Worm (Caenorhabditis elegans): ENCODE data around the gene B0281.4.

B0281.4 gene

DNA sequence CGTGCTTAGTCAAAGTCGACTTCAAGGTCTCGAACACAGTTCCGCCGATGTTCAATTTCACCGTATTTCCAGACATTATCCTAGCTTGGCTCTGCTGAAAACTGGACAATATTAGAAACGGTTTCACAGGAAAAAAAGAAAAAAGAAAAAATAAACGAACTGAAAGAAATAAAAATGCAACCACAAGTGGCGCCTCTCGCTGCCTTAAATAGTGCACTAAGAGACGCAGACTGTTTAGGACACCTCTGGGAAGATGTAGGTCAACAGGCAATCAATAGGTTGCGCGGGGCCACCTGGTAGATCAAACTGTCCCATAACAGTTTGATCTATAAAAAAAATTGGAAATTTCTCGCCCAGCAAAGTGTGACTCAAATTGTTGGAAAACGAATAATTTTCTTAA is at the start of gene B0281.4:
Gene B0281.4, minus strand, starts transcription at position 101 of the 400 bp plus-strand sequence.
- TF ChIP-seq C06A6.2 (GFP tag; conservative IDR thresholded peaks at IDR 0.05) (no peak), hrde-1 (tag; optimal IDR thresholded peaks at IDR 0.05; ENCODE audit: borderline replicate concordance) (no peak), K12H6.12 (tag; optimal IDR thresholded peaks at IDR 0.05) (no peak), pbrm-1 (GFP tag; IDR thresholded peaks at IDR 0.05) (no peak), let-526 (GFP tag; IDR thresholded peaks at IDR 0.05) (no peak)

- TF ChIP-seq hsf-1 (GFP tag; IDR thresholded peaks at IDR 0.05): peak; percentile 93
Measured at ce11 chrII:2348005-2348404, 49.4 kb upstream of the B0281.4 start.

DNA sequence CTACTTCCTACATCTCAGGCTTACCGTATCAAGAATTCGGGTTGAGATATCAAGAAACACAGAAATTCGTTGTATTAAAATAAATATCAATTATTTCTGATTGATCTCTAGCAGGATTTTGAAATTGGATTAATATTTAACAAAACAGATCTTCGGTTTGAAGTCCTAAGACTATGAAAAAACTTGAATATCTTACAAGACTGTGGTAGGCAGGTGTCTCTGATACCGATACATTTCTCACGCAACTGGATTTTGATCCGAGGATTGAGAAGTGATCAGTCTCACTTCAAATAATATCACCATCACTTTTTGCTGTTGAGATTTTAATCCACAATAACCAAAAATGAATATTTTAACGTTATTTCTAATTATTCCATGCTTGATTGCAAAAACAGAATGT is 48.0 kb upstream of the B0281.4 start, which contains the start of gene F43C11.4:
Gene F43C11.4, plus strand, starts transcription at position 301 of the 400 bp plus-strand sequence.
- TF ChIP-seq F37B4.10 (GFP tag; IDR thresholded peaks at IDR 0.05) (no peak), hmg-1.2 (GFP tag; IDR thresholded peaks at IDR 0.05) (no peak), ztf-26 (tag; optimal IDR thresholded peaks at IDR 0.05) (no peak), F23B12.7 (tag; optimal IDR thresholded peaks at IDR 0.05; ENCODE audit: insufficient read depth) (no peak), sdz-38 (tag; optimal IDR thresholded peaks at IDR 0.05) (no peak), B0261.1 (tag; optimal IDR thresholded peaks at IDR 0.05) (no peak), C06A6.2 (GFP tag; conservative IDR thresholded peaks at IDR 0.05) (no peak), ceh-58 (GFP tag; IDR thresholded peaks at IDR 0.05) (no peak)

ce11 chrII:2342004-2342479 is 43.4 kb upstream of the B0281.4 start, which contains the start of gene F43C11.6:
Gene F43C11.6, plus strand, starts transcription at chrII:2342429.
- TF ChIP-seq attf-3 (GFP tag; conservative IDR thresholded peaks at IDR 0.05) (peak; percentile 89), F49E8.2 (tag; optimal IDR thresholded peaks at IDR 0.05; ENCODE audit: insufficient read depth) (no peak), attf-5 (GFP tag; optimal IDR thresholded peaks at IDR 0.05) (peak; percentile 25), F22D6.2 (tag; optimal IDR thresholded peaks at IDR 0.05) (no peak), ekl-4 (GFP tag; IDR thresholded peaks at IDR 0.05) (no peak)

DNA sequence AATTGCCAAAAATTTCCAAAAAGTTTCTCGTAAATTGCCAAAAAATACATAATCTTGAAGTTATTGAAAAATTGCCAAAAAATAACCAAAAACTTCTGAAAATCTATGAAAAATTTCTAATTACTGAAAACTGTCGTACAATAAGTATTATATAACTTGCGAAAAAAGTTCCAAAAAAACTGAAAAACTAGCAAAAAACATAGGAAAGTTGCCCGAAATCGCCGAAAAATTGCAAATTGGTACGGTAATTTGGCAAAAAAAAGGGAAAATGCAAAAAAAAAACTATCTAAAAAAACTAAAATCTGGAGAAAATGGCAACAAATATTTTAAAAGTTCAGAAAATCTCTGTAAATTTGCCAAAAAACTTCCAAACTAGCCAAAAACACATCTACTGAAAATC is 42.9 kb upstream of the B0281.4 start, which contains the start of gene enri-1:
Gene enri-1, minus strand, starts transcription at position 101 of the 400 bp plus-strand sequence.
- TF ChIP-seq tbp1 (GFP tag; optimal IDR thresholded peaks at IDR 0.05): no peak
- TF ChIP-seq nhr-90 (tag; optimal IDR thresholded peaks at IDR 0.05): no peak
- no peak for TF ChIP-seq madf-3 (GFP tag; IDR thresholded peaks at IDR 0.05)
- no peak for TF ChIP-seq Y79H2A.3 (GFP tag; conservative IDR thresholded peaks at IDR 0.05)
- TF ChIP-seq lin-35 (GFP tag; optimal IDR thresholded peaks at IDR 0.05): no peak
- TF ChIP-seq ceh-40 (GFP tag; IDR thresholded peaks at IDR 0.05): no peak
- TF ChIP-seq atf-7 (tag; optimal IDR thresholded peaks at IDR 0.05): no peak
- no peak for TF ChIP-seq aptf-2 (GFP tag; conservative IDR thresholded peaks at IDR 0.05)
- no peak for TF ChIP-seq F57C9.4 (tag; optimal IDR thresholded peaks at IDR 0.05)

DNA sequence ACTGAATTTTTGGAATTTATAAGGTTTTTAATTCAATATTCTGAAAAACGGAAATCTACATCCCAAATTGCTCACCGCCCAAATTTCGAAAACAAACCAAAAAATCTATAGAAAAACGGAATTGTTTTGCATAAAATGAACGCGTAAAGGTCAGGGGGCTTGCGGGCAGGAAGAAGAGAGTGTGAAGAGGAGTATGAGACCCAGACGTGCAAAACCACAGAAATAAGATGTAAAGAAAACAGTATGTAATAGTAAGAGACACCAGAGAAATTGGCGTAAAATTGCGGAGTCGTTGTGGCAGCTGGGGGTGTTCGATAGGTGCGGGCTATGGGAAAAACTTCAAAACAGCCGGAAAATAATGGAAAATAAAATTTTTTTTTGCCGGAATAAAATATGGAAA is 42.3 kb upstream of the B0281.4 start:
- no peak for TF ChIP-seq B0019.2 (GFP tag; conservative IDR thresholded peaks at IDR 0.05)
- TF ChIP-seq hmg-1.2 (GFP tag; IDR thresholded peaks at IDR 0.05): peak; percentile 47; the same call in 1 of the 2 replicates

DNA sequence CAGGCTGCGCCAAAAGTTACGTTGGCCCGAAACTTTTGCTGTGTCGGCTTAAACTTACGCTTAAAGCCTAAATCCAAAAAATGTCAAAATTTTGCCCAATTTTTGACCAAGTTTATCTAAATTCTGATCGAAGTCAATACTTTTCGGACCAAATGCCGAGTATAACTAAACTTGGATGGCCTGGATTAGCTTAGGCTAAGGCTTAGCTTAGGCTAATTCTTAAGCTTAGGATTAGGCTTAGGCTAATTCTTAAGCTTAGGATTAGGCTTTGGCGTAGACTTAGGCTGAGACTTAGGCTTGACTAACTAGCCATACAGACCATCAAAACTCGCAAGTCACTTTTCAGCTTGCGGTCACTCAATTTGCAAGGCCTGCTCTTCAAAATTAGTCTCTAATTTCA is 37.5 kb upstream of the B0281.4 start:
- TF ChIP-seq madf-3 (GFP tag; IDR thresholded peaks at IDR 0.05) (no peak), chd-7 (tag; optimal IDR thresholded peaks at IDR 0.05) (no peak), hsf-1 (GFP tag; IDR thresholded peaks at IDR 0.05) (no peak), madf-8 (GFP tag; conservative IDR thresholded peaks at IDR 0.05) (no peak), lag-1 (GFP tag; IDR thresholded peaks at IDR 0.05) (no peak), Y53F4B.3 (GFP tag; IDR thresholded peaks at IDR 0.05) (no peak), F57C9.4 (tag; optimal IDR thresholded peaks at IDR 0.05) (no peak), K11D2.4 (GFP tag; IDR thresholded peaks at IDR 0.05) (no peak), ceh-40 (GFP tag; IDR thresholded peaks at IDR 0.05) (no peak), ZK185.1 (tag; optimal IDR thresholded peaks at IDR 0.05; ENCODE audit: poor library complexity, severe bottlenecking) (no peak), lin-26 (GFP tag; IDR thresholded peaks at IDR 0.05) (no peak), athp-1 (tag; optimal IDR thresholded peaks at IDR 0.05) (no peak), lir-1 (GFP tag; conservative IDR thresholded peaks at IDR 0.05) (no peak), xnd-1 (tag; optimal IDR thresholded peaks at IDR 0.05) (no peak), Y79H2A.3 (GFP tag; conservative IDR thresholded peaks at IDR 0.05) (no peak), aptf-2 (GFP tag; conservative IDR thresholded peaks at IDR 0.05) (no peak)

Data from whole organism, young adult.